Fruit fly (Drosophila melanogaster): ENCODE results near the gene PTPMT1.

Gene PTPMT1

dm6 chr3R:23729066-23729465, 29.1 kb upstream of the PTPMT1 start:
- TF ChIP-seq Atf6 (GFP tag; IDR thresholded peaks at IDR 0.05) (peak; percentile 70; the same call in 1 of the 2 replicates), dmrt11E (tag; optimal IDR thresholded peaks at IDR 0.05) (peak; percentile 5), B-H2 (GFP tag; optimal IDR thresholded peaks at IDR 0.05) (peak; percentile 81), pfk (GFP tag; optimal IDR thresholded peaks at IDR 0.05) (peak; percentile 69), YL-1 (GFP tag; optimal IDR thresholded peaks at IDR 0.05) (peak; percentile 23), CG12659 (GFP tag; optimal IDR thresholded peaks at IDR 0.05) (peak; percentile 29), ttk (GFP tag; IDR thresholded peaks at IDR 0.05) (no peak), HLHmδ (GFP tag; optimal IDR thresholded peaks at IDR 0.05) (peak; percentile 56), CG34376 (GFP tag; optimal IDR thresholded peaks at IDR 0.05) (peak; percentile 79), wdn (GFP tag; IDR thresholded peaks at IDR 0.05) (0 out of 2 replicates have a peak, but pooled peaks have one; percentile 8), Xrp1 (GFP tag; IDR thresholded peaks at IDR 0.05) (peak; percentile 53; the same call in 1 of the 2 replicates), CG2116 (GFP tag; optimal IDR thresholded peaks at IDR 0.05) (peak; percentile 2), insv (GFP tag; optimal IDR thresholded peaks at IDR 0.05) (peak in 1 of 2 experiments; percentile 27), zen (tag; optimal IDR thresholded peaks at IDR 0.05) (peak; percentile 57), CG15696 (tag; optimal IDR thresholded peaks at IDR 0.05) (peak; percentile 30), Hr51 (GFP tag; optimal IDR thresholded peaks at IDR 0.05) (peak in 1 of 2 experiments; percentile 12), Pdp1 (GFP tag; optimal IDR thresholded peaks at IDR 0.05) (peak in 1 of 2 experiments; percentile 34), ems (GFP tag; optimal IDR thresholded peaks at IDR 0.05) (peak; percentile 26), CG6813 (GFP tag; optimal IDR thresholded peaks at IDR 0.05) (peak; percentile 86), Atf3 (GFP tag; optimal IDR thresholded peaks at IDR 0.05) (no peak), CG10267 (tag; optimal IDR thresholded peaks at IDR 0.05) (no peak), Med (GFP tag) (peak; percentile 87), CG6765 (GFP tag; optimal IDR thresholded peaks at IDR 0.05) (peak; percentile 69), CG11398 (GFP tag; optimal IDR thresholded peaks at IDR 0.05) (peak; percentile 29), CG7786 (GFP tag; optimal IDR thresholded peaks at IDR 0.05) (peak; percentile 34), Fer1 (GFP tag; optimal IDR thresholded peaks at IDR 0.05) (peak; percentile 82), Awh (GFP tag; IDR thresholded peaks at IDR 0.05) (no peak; the same call in 1 of the 2 replicates), Hmr (GFP tag; optimal IDR thresholded peaks at IDR 0.05) (peak; percentile 83), Opbp (GFP tag; IDR thresholded peaks at IDR 0.05; ENCODE audit: partially characterized antibody) (no peak), CG15269 (tag; optimal IDR thresholded peaks at IDR 0.05) (peak; percentile 27), phol (tag; optimal IDR thresholded peaks at IDR 0.05) (no peak), gro (GFP tag; optimal IDR thresholded peaks at IDR 0.05) (peak; percentile 47), Dip3 (GFP tag; optimal IDR thresholded peaks at IDR 0.05) (no peak), Bdp1 (GFP tag; optimal IDR thresholded peaks at IDR 0.05) (peak; percentile 16), CG11695 (GFP tag; IDR thresholded peaks at IDR 0.05) (0 out of 3 replicates have a peak, but pooled peaks have one; percentile 8), Jarid2 (GFP tag; optimal IDR thresholded peaks at IDR 0.05) (no peak), br (optimal IDR thresholded peaks at IDR 0.05) (no peak), CG8290 (GFP tag; optimal IDR thresholded peaks at IDR 0.05) (no peak), CG8290 (tag; optimal IDR thresholded peaks at IDR 0.05) (peak in 1 of 2 experiments; percentile 78), nau (GFP tag; optimal IDR thresholded peaks at IDR 0.05) (peak; percentile 38), caup (GFP tag; optimal IDR thresholded peaks at IDR 0.05; ENCODE audit: severe bottlenecking) (peak; percentile 78), CG6854 (GFP tag; optimal IDR thresholded peaks at IDR 0.05) (peak; percentile 55), bsh (GFP tag; optimal IDR thresholded peaks at IDR 0.05) (peak in 1 of 2 experiments; percentile 24), Vsx1 (GFP tag; optimal IDR thresholded peaks at IDR 0.05) (peak; percentile 41), Meics (GFP tag; optimal IDR thresholded peaks at IDR 0.05) (peak; percentile 62), dmrt99B (tag; optimal IDR thresholded peaks at IDR 0.05) (no peak), CG17359 (tag; optimal IDR thresholded peaks at IDR 0.05) (peak; percentile 8), CG2120 (GFP tag; optimal IDR thresholded peaks at IDR 0.05) (peak; percentile 46), CG8924 (tag; optimal IDR thresholded peaks at IDR 0.05) (peak; percentile 17)
